Fruit fly (Drosophila melanogaster): Measurements from ENCODE around the gene CG13994.
A peak's percentile ranks its signal among the peaks of the same experiment; 100 is the strongest.

CG13994 gene

DNA sequence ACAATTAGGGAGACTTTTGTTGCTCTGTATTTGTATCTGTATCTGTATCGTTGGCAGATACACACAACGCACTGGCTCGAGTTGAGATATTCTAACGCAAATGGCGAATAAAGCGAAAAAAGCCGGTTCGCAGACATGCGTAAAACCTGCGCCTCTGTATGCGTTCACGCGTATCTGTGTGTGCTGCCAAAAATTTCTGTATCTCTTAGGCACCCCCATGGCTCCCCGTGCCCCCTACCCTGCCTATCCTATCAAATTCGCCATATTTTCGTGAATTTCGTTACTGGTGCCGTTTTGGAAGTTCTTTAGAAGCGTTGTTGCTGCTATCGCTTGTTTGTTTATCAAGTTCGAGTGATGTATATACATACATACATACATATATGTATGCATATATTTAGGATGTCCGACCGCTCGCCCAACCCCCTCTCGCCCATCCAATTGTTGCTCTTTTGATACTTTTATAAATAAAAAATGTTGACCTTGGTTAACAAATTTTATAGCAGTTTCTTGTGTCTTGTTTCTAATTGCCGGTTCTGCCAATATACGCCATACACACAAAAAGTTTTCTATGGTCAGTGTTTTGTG is 23.0 kb downstream of the CG13994 start (continued):
- no peak for TF ChIP-seq CG18011 (GFP tag; optimal IDR thresholded peaks at IDR 0.05)
- peak; percentile 27 for TF ChIP-seq cg (GFP tag; optimal IDR thresholded peaks at IDR 0.05)
- no peak for TF ChIP-seq YL-1 (GFP tag; optimal IDR thresholded peaks at IDR 0.05)
- TF ChIP-seq CG17361 (GFP tag; IDR thresholded peaks at IDR 0.05): no peak
- no peak for TF ChIP-seq ERR (GFP tag; optimal IDR thresholded peaks at IDR 0.05)
- peak; percentile 31 for TF ChIP-seq Fer1 (GFP tag; optimal IDR thresholded peaks at IDR 0.05)
- no peak for TF ChIP-seq zen2 (GFP tag; IDR thresholded peaks at IDR 0.05; ENCODE audit: partially characterized antibody)
- TF ChIP-seq ash1 (GFP tag; optimal IDR thresholded peaks at IDR 0.05): no peak
- TF ChIP-seq cas (GFP tag; IDR thresholded peaks at IDR 0.05): 0 out of 2 replicates have a peak, but pooled peaks have one; percentile 9
- TF ChIP-seq repo (GFP tag; optimal IDR thresholded peaks at IDR 0.05): no peak
- no peak for TF ChIP-seq ind (GFP tag; optimal IDR thresholded peaks at IDR 0.05)
- TF ChIP-seq CG17186 (GFP tag; optimal IDR thresholded peaks at IDR 0.05): no peak
- no peak for TF ChIP-seq Trl (optimal IDR thresholded peaks at IDR 0.05)
- TF ChIP-seq Trl (GFP tag; optimal IDR thresholded peaks at IDR 0.05): no peak
- TF ChIP-seq Atf6 (GFP tag; IDR thresholded peaks at IDR 0.05): peak; percentile 13; the same call in 1 of the 2 replicates
- no peak for TF ChIP-seq lmd (GFP tag; IDR thresholded peaks at IDR 0.05)
- TF ChIP-seq prd (optimal IDR thresholded peaks at IDR 0.05): no peak
- no peak for TF ChIP-seq prd (GFP tag; IDR thresholded peaks at IDR 0.05)

DNA sequence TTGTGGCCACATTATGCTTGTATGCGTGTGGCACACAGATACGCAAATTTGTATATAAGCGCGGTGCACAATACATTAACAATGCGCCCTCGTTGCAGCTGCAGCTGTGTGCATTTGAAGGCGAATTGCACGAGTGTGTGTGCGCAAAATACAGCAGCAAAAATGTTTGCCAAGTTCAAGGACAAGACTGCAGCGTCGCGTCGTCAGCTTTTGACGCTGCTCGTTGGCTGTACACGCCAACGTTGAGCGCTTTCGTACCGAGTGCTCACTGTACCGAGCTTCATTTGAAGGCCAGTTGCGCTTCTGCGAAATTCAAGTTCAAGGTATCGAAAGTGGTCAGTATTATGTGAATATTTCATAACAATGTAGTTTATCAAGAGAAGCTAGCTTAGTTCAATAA is 24.0 kb downstream of the CG13994 start:
- peak; percentile 13 for TF ChIP-seq Med (GFP tag)
- TF ChIP-seq sob (GFP tag; IDR thresholded peaks at IDR 0.05): peak; percentile 27; the same call in 1 of the 2 replicates
- no peak for TF ChIP-seq pb (GFP tag; optimal IDR thresholded peaks at IDR 0.05)
- TF ChIP-seq CG8765 (GFP tag; IDR thresholded peaks at IDR 0.05): 0 out of 2 replicates have a peak, but pooled peaks have one; percentile 33
- peak; percentile 5 for TF ChIP-seq grau (tag; optimal IDR thresholded peaks at IDR 0.05)

DNA sequence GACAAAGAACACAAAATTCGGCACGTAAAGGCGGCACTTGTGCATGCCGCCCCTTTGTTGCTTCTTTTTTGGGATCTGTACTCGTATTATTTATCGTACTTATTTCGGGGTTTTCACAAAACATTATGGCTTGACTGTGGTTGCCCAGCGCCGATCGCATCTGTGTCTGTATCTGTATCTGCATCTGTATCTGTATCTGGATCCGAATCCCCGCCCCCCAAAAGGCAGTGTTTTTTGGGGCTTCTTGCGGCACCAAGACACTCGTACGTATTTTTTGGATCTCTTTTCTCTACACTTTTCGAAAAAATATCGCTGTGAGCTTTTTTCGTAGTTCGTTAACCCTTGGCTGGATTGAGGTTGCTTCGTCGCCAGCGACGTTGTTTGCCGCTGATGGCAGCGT is 24.9 kb downstream of the CG13994 start:
- peak; percentile 4 for TF ChIP-seq hkb (optimal IDR thresholded peaks at IDR 0.05)
- TF ChIP-seq hkb (GFP tag; IDR thresholded peaks at IDR 0.05): no peak
- TF ChIP-seq grn (GFP tag; optimal IDR thresholded peaks at IDR 0.05): peak; percentile 44
- TF ChIP-seq D (optimal IDR thresholded peaks at IDR 0.05): no peak
- no peak for TF ChIP-seq D (GFP tag; optimal IDR thresholded peaks at IDR 0.05)
- no peak for TF ChIP-seq CG17802 (tag; optimal IDR thresholded peaks at IDR 0.05)

DNA sequence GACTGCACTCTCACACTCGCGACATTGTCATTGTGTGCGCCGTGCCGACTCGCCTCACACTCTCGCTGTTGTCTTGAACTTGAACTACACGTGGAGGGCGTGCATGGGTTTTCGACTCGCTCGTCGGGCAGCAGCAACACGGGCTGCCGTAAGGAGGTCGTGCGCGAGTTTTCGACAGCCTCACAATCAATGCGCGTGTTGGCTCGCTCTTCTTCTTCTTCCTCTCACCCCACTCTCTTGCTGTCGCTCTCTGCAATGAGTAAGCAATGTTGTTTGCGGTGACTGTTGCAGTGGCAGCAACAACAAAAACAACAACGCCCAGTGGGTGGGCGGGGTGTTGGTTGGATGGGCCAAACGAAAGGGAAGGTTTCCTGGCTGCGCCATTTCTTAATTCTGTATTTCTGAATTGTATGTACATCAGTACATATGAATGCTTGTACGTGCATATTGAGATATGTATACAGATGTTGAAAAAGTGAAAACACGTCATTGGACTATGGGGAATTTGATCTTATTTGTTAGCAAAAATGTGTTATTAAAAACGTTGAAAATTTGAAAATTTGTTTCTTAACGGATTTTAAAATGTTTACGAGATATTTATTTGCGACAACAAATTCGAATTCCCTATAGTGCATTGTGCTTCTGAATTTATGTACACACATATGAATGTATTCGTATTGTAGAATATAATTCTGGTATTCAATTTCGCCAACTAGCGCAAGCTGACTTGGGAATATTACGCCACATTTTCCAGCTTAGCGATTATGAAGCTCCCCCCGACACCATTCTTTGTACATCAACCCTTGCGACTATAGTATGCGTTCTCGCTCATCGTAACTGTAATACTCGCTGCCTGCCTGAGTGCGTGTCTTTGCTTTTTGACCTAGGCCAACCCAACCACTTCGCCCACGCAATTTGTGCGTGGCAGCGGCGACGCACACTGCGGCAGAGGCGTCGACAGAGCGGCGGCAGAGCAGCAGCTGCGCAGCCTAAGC is 25.9 kb downstream of the CG13994 start:
- no peak for TF ChIP-seq CG31224 (GFP tag; IDR thresholded peaks at IDR 0.05)
- TF ChIP-seq sr (GFP tag; IDR thresholded peaks at IDR 0.05): peak; percentile 95
- TF ChIP-seq Nf-YC (tag; optimal IDR thresholded peaks at IDR 0.05): peak; percentile 60
- peak; percentile 35 for TF ChIP-seq caup (GFP tag; optimal IDR thresholded peaks at IDR 0.05; ENCODE audit: severe bottlenecking)
- no peak for TF ChIP-seq slp2 (GFP tag; optimal IDR thresholded peaks at IDR 0.05)
- peak; percentile 44 for TF ChIP-seq org-1 (GFP tag; optimal IDR thresholded peaks at IDR 0.05)
- TF ChIP-seq E2f2 (GFP tag; IDR thresholded peaks at IDR 0.05): no peak
- no peak for TF ChIP-seq jing (GFP tag; optimal IDR thresholded peaks at IDR 0.05)
- no peak for TF ChIP-seq sens-2 (GFP tag; IDR thresholded peaks at IDR 0.05)
- TF ChIP-seq CG12236 (GFP tag; optimal IDR thresholded peaks at IDR 0.05): no peak
- peak; percentile 31 for TF ChIP-seq Myb (GFP tag; optimal IDR thresholded peaks at IDR 0.05)
- no peak for TF ChIP-seq CG6683 (GFP tag; optimal IDR thresholded peaks at IDR 0.05)
- peak; percentile 77; the same call in 2 of the 3 replicates for TF ChIP-seq gce (GFP tag; IDR thresholded peaks at IDR 0.05)
- TF ChIP-seq Pdp1 (GFP tag; optimal IDR thresholded peaks at IDR 0.05): peak in 1 of 2 experiments; percentile 64
- no peak for TF ChIP-seq H2.0 (GFP tag; IDR thresholded peaks at IDR 0.05)
- no peak for TF ChIP-seq CHES-1-like (GFP tag; optimal IDR thresholded peaks at IDR 0.05)
- TF ChIP-seq CG13424 (tag; optimal IDR thresholded peaks at IDR 0.05): no peak
- TF ChIP-seq Hsf (GFP tag; optimal IDR thresholded peaks at IDR 0.05): no peak

All from whole organism, embryonic.